Worm (Caenorhabditis elegans) whole organism, L4 larva: ENCODE measurements around the gene zip-9.

ENCODE experiments used
- F37D6.2 ChIP-seq: sonication (generic microtip); optimal IDR thresholded peaks from 2 replicates; lab custom pipeline; 2016; ENCODE audit warnings: mild to moderate bottlenecking, missing genetic modification characterization, missing compliant biosample characterization
- R02D3.7 ChIP-seq: fragments of 150-350 bp; sonication (generic microtip); optimal IDR thresholded peaks from 3 replicates; lab custom pipeline; 2014; ENCODE audit warnings: missing biosample characterization, missing genetic modification characterization
- T20F7.1 ChIP-seq: fragments of 200-800 bp; sonication (Bioruptor generic); optimal IDR thresholded peaks from 2 replicates; lab custom pipeline; 2018; ENCODE audit warnings: mild to moderate bottlenecking, missing genetic modification characterization, missing compliant biosample characterization
- T26A8.4 ChIP-seq: fragments of 200-800 bp; sonication (Bioruptor generic); IDR thresholded peaks from 2 replicates; pipeline ENCODE4 v1.3.6; 2022; ENCODE audit warnings: missing genetic modification characterization, missing compliant biosample characterization
- Y105C5A.15 ChIP-seq: fragments of 200-800 bp; sonication (Bioruptor generic); IDR thresholded peaks from 2 replicates; pipeline ENCODE4 v1.3.6; 2022; ENCODE audit warnings: missing genetic modification characterization, missing compliant biosample characterization
- Y75B8A.6 ChIP-seq: fragments of 200-800 bp; sonication (Bioruptor generic); IDR thresholded peaks from 2 replicates; pipeline ENCODE4 v1.3.6; 2022; ENCODE audit warnings: missing genetic modification reagents, missing genetic modification characterization, missing compliant biosample characterization
- aha-1 ChIP-seq: fragments of 150-350 bp; peaks from one replicate; lab custom pipeline; 2014; ENCODE audit warnings: missing biosample characterization, missing genetic modification characterization
- aly-2 ChIP-seq: sonication (generic microtip); optimal IDR thresholded peaks from 2 replicates; lab custom pipeline; 2018; ENCODE audit warnings: missing biosample characterization, missing genetic modification characterization
- ama-1 ChIP-seq: fragments of 150-350 bp; optimal IDR thresholded peaks from 2 replicates; lab custom pipeline; 2014; ENCODE audit warnings: inconsistent platforms, mixed read lengths
- ceh-20 ChIP-seq: fragments of 200-800 bp; sonication (Bioruptor generic); IDR thresholded peaks from 2 replicates; pipeline ENCODE4 v1.3.6; 2022; ENCODE audit warnings: missing genetic modification reagents, missing genetic modification characterization, missing compliant biosample characterization
- ceh-32 ChIP-seq: sonication (generic microtip); optimal IDR thresholded peaks from 2 replicates; lab custom pipeline; 2016; ENCODE audit warnings: mild to moderate bottlenecking, missing genetic modification characterization, missing compliant biosample characterization; ENCODE audit not compliant: poor library complexity
- ces-1 ChIP-seq: fragments of 150-350 bp; sonication (generic microtip); optimal IDR thresholded peaks from 4 replicates; lab custom pipeline; 2014; ENCODE audit warnings: missing biosample characterization, missing genetic modification reagents, missing genetic modification characterization
- ctbp-1 ChIP-seq: fragments of 200-800 bp; sonication (Bioruptor generic); IDR thresholded peaks from 2 replicates; pipeline ENCODE4 v1.3.6; 2022; ENCODE audit warnings: missing genetic modification reagents, missing genetic modification characterization, missing compliant biosample characterization
- daf-8 ChIP-seq: fragments of 200-800 bp; sonication (Bioruptor generic); IDR thresholded peaks from 2 replicates; pipeline ENCODE4 v1.3.6; 2022; ENCODE audit warnings: missing genetic modification characterization, missing compliant biosample characterization
- dmd-6 ChIP-seq: fragments of 200-800 bp; sonication (Bioruptor generic); IDR thresholded peaks from 2 replicates; pipeline ENCODE4 v1.3.6; 2022; ENCODE audit warnings: missing genetic modification reagents, missing genetic modification characterization, missing compliant biosample characterization
- dmd-8 ChIP-seq: fragments of 200-800 bp; sonication (Bioruptor generic); IDR thresholded peaks from 2 replicates; pipeline ENCODE4 v1.3.6; 2022; ENCODE audit warnings: missing genetic modification characterization, missing compliant biosample characterization
- dpl-1 ChIP-seq: fragments of 150-350 bp; optimal IDR thresholded peaks from 2 replicates; lab custom pipeline; 2014; ENCODE audit warnings: missing biosample characterization, missing genetic modification reagents, missing genetic modification characterization
- fkh-10 ChIP-seq: fragments of 150-350 bp; optimal IDR thresholded peaks from 2 replicates; lab custom pipeline; 2014; ENCODE audit warnings: missing biosample characterization, missing genetic modification reagents, missing genetic modification characterization
- fos-1 ChIP-seq: fragments of 150-350 bp; optimal IDR thresholded peaks from 2 replicates; lab custom pipeline; 2014; ENCODE audit warnings: missing biosample characterization, missing genetic modification characterization
- hif-1 ChIP-seq, 2 experiments: sonication (generic microtip); optimal IDR thresholded peaks; 2 replicates each; lab custom pipeline; 2016 to 2017; ENCODE audit warnings: missing compliant biosample characterization in 2 of 2, missing genetic modification characterization in 2 of 2, missing genetic modification reagents in 2 of 2, missing genotype in 2 of 2, mild to moderate bottlenecking in 1 of 2
- hlh-11 ChIP-seq: fragments of 200-800 bp; sonication (Bioruptor generic); optimal IDR thresholded peaks from 2 replicates; lab custom pipeline; 2018; ENCODE audit warnings: mild to moderate bottlenecking, missing genetic modification characterization, missing compliant biosample characterization
- hlh-30 ChIP-seq: sonication (generic microtip); optimal IDR thresholded peaks from 2 replicates; lab custom pipeline; 2017; ENCODE audit warnings: antibody characterized with exemption, mild to moderate bottlenecking, missing genetic modification characterization, missing compliant biosample characterization; ENCODE audit not compliant: insufficient read depth
- hmg-1.1 ChIP-seq: fragments of 200-800 bp; sonication (Bioruptor generic); IDR thresholded peaks from 2 replicates; pipeline ENCODE4 v1.3.6; 2022; ENCODE audit warnings: missing genetic modification reagents, missing genetic modification characterization, missing compliant biosample characterization
- lim-7 ChIP-seq: fragments of 200-800 bp; sonication (Bioruptor generic); IDR thresholded peaks from 2 replicates; pipeline ENCODE4 v1.3.6; 2022; ENCODE audit warnings: missing genetic modification characterization, missing compliant biosample characterization
- lin-13 ChIP-seq: fragments of 150-350 bp; optimal IDR thresholded peaks from 2 replicates; lab custom pipeline; 2014; ENCODE audit warnings: missing biosample characterization, missing genetic modification reagents, missing genetic modification characterization
- lsy-2 ChIP-seq, 2 experiments: fragments of 150-350 bp in 1 of 2; sonication (generic microtip) in 1 of 2; optimal IDR thresholded peaks; 2 replicates each; lab custom pipeline; 2014 to 2017; ENCODE audit warnings: missing biosample characterization in 2 of 2, missing genetic modification characterization in 2 of 2
- mdl-1 ChIP-seq, 2 experiments: fragments of 150-350 bp in 1 of 2; sonication (generic microtip) in 1 of 2; optimal IDR thresholded peaks; 2 replicates each; lab custom pipeline; 2014 to 2017; ENCODE audit warnings: missing biosample characterization in 2 of 2, missing genetic modification characterization in 2 of 2
- mep-1 ChIP-seq: fragments of 150-350 bp; sonication (generic microtip); optimal IDR thresholded peaks from 3 replicates; lab custom pipeline; 2014; ENCODE audit warnings: missing biosample characterization, missing genetic modification characterization
- nhr-10 ChIP-seq: fragments of 150-350 bp; optimal IDR thresholded peaks from 2 replicates; lab custom pipeline; 2014; ENCODE audit warnings: missing biosample characterization, missing genetic modification characterization
- nhr-111 ChIP-seq: fragments of 200-800 bp; sonication (Bioruptor generic); optimal IDR thresholded peaks from 2 replicates; lab custom pipeline; 2018; ENCODE audit warnings: mild to moderate bottlenecking, missing genetic modification characterization, missing compliant biosample characterization
- nhr-28 ChIP-seq: fragments of 150-350 bp; optimal IDR thresholded peaks from 2 replicates; lab custom pipeline; 2014; ENCODE audit warnings: missing biosample characterization, missing genetic modification characterization
- nhr-41 ChIP-seq: fragments of 200-800 bp; sonication (Bioruptor generic); IDR thresholded peaks from 2 replicates; pipeline ENCODE4 v1.3.6; 2022; ENCODE audit warnings: missing genetic modification reagents, missing genetic modification characterization, missing compliant biosample characterization
- nhr-48 ChIP-seq: sonication (generic microtip); optimal IDR thresholded peaks from 2 replicates; lab custom pipeline; 2016; ENCODE audit warnings: mild to moderate bottlenecking, missing genetic modification characterization, missing compliant biosample characterization
- nhr-76 ChIP-seq: fragments of 150-350 bp; optimal IDR thresholded peaks from 2 replicates; lab custom pipeline; 2014; ENCODE audit warnings: missing biosample characterization, missing genetic modification characterization
- nhr-77 ChIP-seq: fragments of 150-350 bp; optimal IDR thresholded peaks from 2 replicates; lab custom pipeline; 2014; ENCODE audit warnings: missing biosample characterization, missing genetic modification characterization
- php-3 ChIP-seq: fragments of 200-800 bp; sonication (Bioruptor generic); IDR thresholded peaks from 2 replicates; pipeline ENCODE4 v1.3.6; 2022; ENCODE audit warnings: missing genetic modification reagents, missing genetic modification characterization, missing compliant biosample characterization
- pqm-1 ChIP-seq: sonication (generic microtip); optimal IDR thresholded peaks from 2 replicates; lab custom pipeline; 2017; ENCODE audit warnings: missing biosample characterization, missing genetic modification characterization
- rbr-2 ChIP-seq: sonication (generic microtip); optimal IDR thresholded peaks from 2 replicates; lab custom pipeline; 2016; ENCODE audit warnings: missing genotype, missing genetic modification characterization, missing compliant biosample characterization
- sdz-12 ChIP-seq: fragments of 200-800 bp; sonication (Bioruptor generic); optimal IDR thresholded peaks from 2 replicates; lab custom pipeline; 2018; ENCODE audit warnings: mild to moderate bottlenecking, missing genetic modification characterization, missing compliant biosample characterization
- spr-1 ChIP-seq: sonication (generic microtip); optimal IDR thresholded peaks from 2 replicates; lab custom pipeline; 2016; ENCODE audit warnings: mild to moderate bottlenecking, missing genetic modification characterization, missing compliant biosample characterization
- unc-62 ChIP-seq, 3 experiments: fragments of 150-350 bp in 1 of 3; sonication (generic microtip); optimal IDR thresholded peaks in 2 of 3; peaks in 1 of 3; 1 replicate in 1 of 3; 2 replicates in 2 of 3; lab custom pipeline; 2014 to 2017; ENCODE audit warnings: missing biosample characterization in 3 of 3, missing genetic modification characterization in 3 of 3, missing genetic modification reagents in 3 of 3, missing genotype in 1 of 3
- zfp-3 ChIP-seq: fragments of 200-800 bp; sonication (Bioruptor generic); conservative IDR thresholded peaks from 2 replicates; pipeline ENCODE4 v1.3.6; 2022; ENCODE audit warnings: missing genetic modification reagents, missing genetic modification characterization, missing compliant biosample characterization
- ztf-7 ChIP-seq: fragments of 150-350 bp; optimal IDR thresholded peaks from 2 replicates; lab custom pipeline; 2014; ENCODE audit warnings: missing biosample characterization, missing genetic modification characterization

Gene zip-9

DNA sequence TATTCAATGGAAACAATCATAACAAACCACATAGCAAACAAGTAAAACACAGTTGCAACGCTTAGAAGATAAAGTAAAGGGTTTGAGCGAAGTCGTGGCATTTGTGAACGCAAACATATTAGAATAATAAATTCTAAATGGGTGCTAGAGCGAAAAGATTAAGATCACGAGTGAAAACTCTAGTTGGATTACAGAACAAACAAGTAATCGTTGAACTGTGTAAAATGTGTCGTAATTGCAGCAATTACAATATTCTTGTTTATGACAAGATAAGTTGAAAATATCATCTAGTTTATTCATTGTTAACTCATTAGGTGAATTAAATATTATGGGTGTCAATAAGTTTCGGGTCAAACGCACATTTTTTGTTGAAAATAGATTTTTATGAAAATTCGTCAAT is 39.6 kb upstream of the zip-9 start, which contains the start of gene F32D8.8:
F32D8.8 (minus strand) TSS at position 101 of the 400 bp plus-strand sequence.
- TF ChIP-seq mdl-1 (tag; optimal IDR thresholded peaks at IDR 0.05; lab: Kevin White, UChicago): no peak
- no peak for TF ChIP-seq aly-2 (tag; lab: Kevin White, UChicago)
- TF ChIP-seq hlh-11: no peak
- TF ChIP-seq Y75B8A.6 (GFP tag; lab: Robert Waterston, UW): no peak
- no peak for TF ChIP-seq nhr-41 (GFP tag; lab: Robert Waterston, UW)
- TF ChIP-seq zfp-3: no peak
- no peak for TF ChIP-seq pqm-1 (tag; lab: Kevin White, UChicago)
- no peak for TF ChIP-seq nhr-28 (tag; lab: Kevin White, UChicago)
- no peak for TF ChIP-seq nhr-77 (tag; lab: Kevin White, UChicago)
- no peak for TF ChIP-seq mep-1 (tag; lab: Kevin White, UChicago)
- TF ChIP-seq nhr-76 (tag; lab: Kevin White, UChicago): no peak
- TF ChIP-seq sdz-12: no peak
- TF ChIP-seq ztf-7: no peak
- TF ChIP-seq dmd-8 (GFP tag; lab: Robert Waterston, UW): no peak
- TF ChIP-seq T20F7.1 (GFP tag; lab: Kevin White, UChicago): no peak
- TF ChIP-seq dpl-1 (GFP tag; lab: Kevin White, UChicago): no peak
- no peak for TF ChIP-seq lin-13 (GFP tag; lab: Kevin White, UChicago)
- TF ChIP-seq, all 104 proteins: peak for 0

DNA sequence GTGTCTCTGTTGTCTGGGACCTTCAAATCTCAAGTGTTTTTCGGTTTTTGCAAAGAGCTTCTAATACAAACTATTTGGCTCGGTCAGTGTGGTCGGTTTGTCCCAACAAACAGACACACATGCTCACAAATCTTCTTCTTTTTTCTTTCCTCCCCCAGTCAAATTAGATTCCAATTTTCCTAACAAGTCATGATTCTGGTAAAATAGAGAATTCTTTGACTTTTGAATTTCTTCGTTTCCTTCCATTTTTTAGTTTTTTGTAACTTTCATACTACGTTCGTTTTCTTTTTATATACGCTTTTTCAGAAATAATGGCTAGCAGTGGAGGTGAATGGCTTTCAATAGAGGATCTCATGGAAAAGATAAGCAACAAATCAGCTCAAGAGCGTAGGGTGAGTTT is 38.5 kb upstream of the zip-9 start, which contains the start of gene F32D8.15:
F32D8.15 (plus strand) TSS at position 301 of the 400 bp plus-strand sequence.
- TF ChIP-seq R02D3.7: no peak
- no peak for TF ChIP-seq daf-8 (GFP tag; lab: Robert Waterston, UW)
- no peak for TF ChIP-seq ces-1 (GFP tag; lab: Kevin White, UChicago)
- no peak for TF ChIP-seq hlh-30
- TF ChIP-seq spr-1 (tag; lab: Kevin White, UChicago): no peak
- TF ChIP-seq ama-1 (lab: Kevin White, UChicago): no peak
- TF ChIP-seq lim-7 (GFP tag; lab: Robert Waterston, UW): no peak
- no peak for TF ChIP-seq Y75B8A.6 (GFP tag; lab: Robert Waterston, UW)
- no peak for TF ChIP-seq rbr-2 (tag; lab: Kevin White, UChicago)
- TF ChIP-seq ceh-32 (tag; lab: Kevin White, UChicago): no peak
- no peak for TF ChIP-seq hif-1 (tag; optimal IDR thresholded peaks at IDR 0.05; lab: Kevin White, UChicago)
- TF ChIP-seq nhr-10 (tag; lab: Kevin White, UChicago): no peak
- TF ChIP-seq hmg-1.1 (GFP tag; lab: Robert Waterston, UW): no peak
- TF ChIP-seq T26A8.4 (GFP tag; lab: Robert Waterston, UW): no peak
- no peak for TF ChIP-seq ceh-20 (GFP tag; lab: Robert Waterston, UW)
- no peak for TF ChIP-seq F37D6.2
- TF ChIP-seq fos-1 (tag; lab: Kevin White, UChicago): no peak
- no peak for TF ChIP-seq Y105C5A.15 (GFP tag; lab: Robert Waterston, UW)
- TF ChIP-seq php-3: no peak

DNA sequence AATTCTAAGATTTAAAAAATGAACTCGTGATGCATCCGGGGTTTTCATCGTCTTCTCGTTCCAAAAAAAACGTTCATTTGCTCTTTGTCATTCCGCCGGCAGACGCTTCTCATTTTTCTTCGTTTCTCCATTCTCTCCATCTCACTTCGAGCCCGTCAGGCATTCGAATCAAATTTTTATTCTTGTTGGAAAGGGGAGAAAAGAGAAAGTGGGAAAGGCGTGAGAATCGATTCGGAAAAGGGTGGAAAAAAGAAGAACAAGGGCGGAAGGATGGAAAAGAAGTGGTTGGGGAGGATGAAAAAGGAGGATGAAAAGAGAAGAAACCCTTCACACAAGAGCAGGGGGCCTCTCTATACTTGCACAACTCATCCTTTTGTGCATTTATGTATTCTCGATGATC is 37.5 kb upstream of the zip-9 start:
- TF ChIP-seq aha-1 (peak; percentile 87), mep-1 (tag; lab: Kevin White, UChicago) (peak; percentile 32), hmg-1.1 (GFP tag; lab: Robert Waterston, UW) (0 out of 2 replicates have a peak, but pooled peaks have one; percentile 21), ceh-20 (GFP tag; lab: Robert Waterston, UW) (0 out of 2 replicates have a peak, but pooled peaks have one; percentile 12), nhr-48 (tag; lab: Kevin White, UChicago) (no peak), unc-62 (GFP tag; optimal IDR thresholded peaks at IDR 0.05 in 1 of 2; lab: Kevin White, UChicago) (peak in 1 of 2 experiments; percentile 65), unc-62 (tag; optimal IDR thresholded peaks at IDR 0.05; lab: Kevin White, UChicago) (no peak), dmd-6 (GFP tag; lab: Robert Waterston, UW) (0 out of 2 replicates have a peak, but pooled peaks have one; percentile 10), fkh-10 (GFP tag; lab: Kevin White, UChicago) (peak; percentile 71), rbr-2 (tag; lab: Kevin White, UChicago) (peak; percentile 34), daf-8 (GFP tag; lab: Robert Waterston, UW) (no peak), mdl-1 (tag; optimal IDR thresholded peaks at IDR 0.05; lab: Kevin White, UChicago) (peak in 1 of 2 experiments; percentile 8), lsy-2 (tag; optimal IDR thresholded peaks at IDR 0.05; lab: Kevin White, UChicago) (peak in 1 of 2 experiments; percentile 3), nhr-111 (no peak), hlh-30 (peak; percentile 13), ctbp-1 (GFP tag; lab: Robert Waterston, UW) (0 out of 2 replicates have a peak, but pooled peaks have one; percentile 43)
